Worm (Caenorhabditis elegans): ENCODE data around the gene elpc-2.

The elpc-2 gene

DNA sequence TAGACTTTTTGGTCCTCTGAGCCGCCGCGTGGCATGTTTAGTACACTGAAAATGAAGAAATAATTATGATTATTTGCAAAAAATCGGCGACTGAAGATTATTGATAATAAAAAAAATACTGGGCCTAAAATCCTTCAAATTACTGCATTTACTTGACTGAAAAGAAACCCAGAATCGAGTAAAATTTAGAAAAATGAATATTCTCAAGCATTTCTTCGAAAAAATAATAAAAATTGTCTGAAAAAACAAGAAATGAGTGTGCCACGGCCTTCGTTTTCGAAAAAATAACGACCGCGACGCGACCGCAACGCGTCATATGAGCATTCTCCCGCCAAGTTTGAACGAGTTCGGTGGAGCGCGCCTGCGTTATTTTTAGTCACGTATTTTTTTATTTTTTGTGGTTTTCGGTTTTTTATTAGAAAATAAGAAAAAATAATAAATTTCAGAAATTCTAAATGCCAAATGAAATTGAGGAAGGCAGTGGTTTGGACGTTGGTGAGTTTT lies 14.4 kb downstream of the elpc-2 start, which contains the start of the genes rsp-3 and spin-4:
Gene rsp-3 (minus strand): TSS at position 51 of the 504 bp plus-strand sequence.
Gene spin-4 (plus strand): TSS at position 447 of the 504 bp plus-strand sequence.
- TF ChIP-seq nhr-129 (tag; optimal IDR thresholded peaks at IDR 0.05) (peak; percentile 53), sma-9 (GFP tag; optimal IDR thresholded peaks at IDR 0.05) (no peak), sma-9 (tag; optimal IDR thresholded peaks at IDR 0.05) (no peak), elt-3 (tag; optimal IDR thresholded peaks at IDR 0.05) (no peak), crh-2 (tag; optimal IDR thresholded peaks at IDR 0.05) (peak; percentile 84), unc-55 (GFP tag; optimal IDR thresholded peaks at IDR 0.05) (peak; percentile 87), unc-62 (GFP tag; optimal IDR thresholded peaks at IDR 0.05) (no peak), sma-3 (GFP tag; optimal IDR thresholded peaks at IDR 0.05) (peak; percentile 67), nhr-23 (tag; optimal IDR thresholded peaks at IDR 0.05) (no peak), nhr-12 (tag; optimal IDR thresholded peaks at IDR 0.05) (no peak), nhr-77 (tag; optimal IDR thresholded peaks at IDR 0.05) (no peak), aly-2 (tag; optimal IDR thresholded peaks at IDR 0.05) (no peak), ztf-11 (tag; optimal IDR thresholded peaks at IDR 0.05) (no peak), elt-1 (tag; optimal IDR thresholded peaks at IDR 0.05) (no peak), ztf-1 (GFP tag; conservative IDR thresholded peaks at IDR 0.05) (no peak), mab-5 (tag; optimal IDR thresholded peaks at IDR 0.05) (peak; percentile 26), nhr-21 (tag; optimal IDR thresholded peaks at IDR 0.05) (peak; percentile 37), Y55F3AM.14 (GFP tag; optimal IDR thresholded peaks at IDR 0.05) (no peak), unc-39 (tag; optimal IDR thresholded peaks at IDR 0.05) (no peak), fos-1 (tag; optimal IDR thresholded peaks at IDR 0.05) (peak; percentile 59), skn-1 (tag; optimal IDR thresholded peaks at IDR 0.05) (peak; percentile 14), egl-27 (tag; optimal IDR thresholded peaks at IDR 0.05) (no peak), nhr-10 (tag; optimal IDR thresholded peaks at IDR 0.05) (no peak), sem-4 (tag; optimal IDR thresholded peaks at IDR 0.05) (peak; percentile 48), lsy-2 (tag; optimal IDR thresholded peaks at IDR 0.05) (peak; percentile 52 to 87), nhr-11 (tag; optimal IDR thresholded peaks at IDR 0.05) (no peak), lin-39 (tag; optimal IDR thresholded peaks at IDR 0.05) (no peak), zag-1 (tag; optimal IDR thresholded peaks at IDR 0.05) (peak; percentile 1), nhr-25 (tag; optimal IDR thresholded peaks at IDR 0.05) (peak; percentile 70), ama-1 (optimal IDR thresholded peaks at IDR 0.05) (peak; percentile 72), alr-1 (tag; optimal IDR thresholded peaks at IDR 0.05) (no peak), ZK546.5 (tag; optimal IDR thresholded peaks at IDR 0.05) (no peak), C34F6.9 (tag; optimal IDR thresholded peaks at IDR 0.05) (peak; percentile 95), snpc-4 (tag; optimal IDR thresholded peaks at IDR 0.05) (peak; percentile 48), gmeb-1 (tag; optimal IDR thresholded peaks at IDR 0.05) (peak; percentile 86), F13H6.1 (tag; optimal IDR thresholded peaks at IDR 0.05) (peak; percentile 43), nhr-6 (tag; optimal IDR thresholded peaks at IDR 0.05) (no peak), mbf-1 (tag; optimal IDR thresholded peaks at IDR 0.05) (no peak), lin-13 (GFP tag; optimal IDR thresholded peaks at IDR 0.05) (peak; percentile 83), R02D3.7 (tag; optimal IDR thresholded peaks at IDR 0.05) (no peak), ztf-4 (tag; optimal IDR thresholded peaks at IDR 0.05) (peak; percentile 19), ceh-82 (tag; optimal IDR thresholded peaks at IDR 0.05) (no peak), peb-1 (tag; optimal IDR thresholded peaks at IDR 0.05) (no peak), lin-11 (tag; optimal IDR thresholded peaks at IDR 0.05) (peak; percentile 74), ceh-16 (tag; optimal IDR thresholded peaks at IDR 0.05) (no peak), dmd-4 (tag; optimal IDR thresholded peaks at IDR 0.05) (no peak), blmp-1 (tag; optimal IDR thresholded peaks at IDR 0.05; ENCODE audit: insufficient read depth) (peak; percentile 30), nhr-237 (tag; optimal IDR thresholded peaks at IDR 0.05) (no peak), mdl-1 (tag; optimal IDR thresholded peaks at IDR 0.05) (no peak)
